Worm (Caenorhabditis elegans): ENCODE data around the gene K10C9.7.

DNA sequence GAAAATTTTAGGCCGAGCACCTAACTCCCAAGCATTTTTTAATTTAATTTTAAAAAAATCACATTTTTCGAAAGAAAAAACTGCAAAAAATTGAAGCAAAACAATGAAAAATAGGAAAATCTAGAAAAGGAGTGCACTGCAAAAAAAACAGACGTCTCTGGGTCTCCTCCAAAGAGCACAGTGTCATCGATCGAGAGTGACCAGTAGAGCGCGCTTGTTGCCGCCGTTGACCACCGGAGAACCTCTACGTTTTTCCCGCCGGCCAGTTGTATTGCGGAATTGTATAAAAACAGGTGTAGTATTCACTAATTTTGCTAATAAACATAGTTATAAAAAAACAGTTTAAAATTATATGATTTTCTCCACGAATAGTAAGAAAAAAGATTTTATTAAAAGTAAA, 18.0 kb downstream of the K10C9.7 start:
- TF ChIP-seq nhr-12 (tag; optimal IDR thresholded peaks at IDR 0.05) (no peak), snpc-4 (tag; optimal IDR thresholded peaks at IDR 0.05) (no peak), F13H6.1 (tag; optimal IDR thresholded peaks at IDR 0.05) (no peak), ZK546.5 (tag; optimal IDR thresholded peaks at IDR 0.05) (no peak), ztf-4 (tag; optimal IDR thresholded peaks at IDR 0.05) (no peak), nhr-10 (tag; optimal IDR thresholded peaks at IDR 0.05) (no peak), elt-1 (tag; optimal IDR thresholded peaks at IDR 0.05) (no peak), sem-4 (tag; optimal IDR thresholded peaks at IDR 0.05) (no peak), unc-39 (tag; optimal IDR thresholded peaks at IDR 0.05) (no peak), nhr-25 (tag; optimal IDR thresholded peaks at IDR 0.05) (no peak), egl-27 (tag; optimal IDR thresholded peaks at IDR 0.05) (no peak), fos-1 (tag; optimal IDR thresholded peaks at IDR 0.05) (peak; percentile 8)

Data from whole organism, L2 larva.